Worm (Caenorhabditis elegans) whole organism, L4 larva: ENCODE data around the gene Y49F6B.2.
A peak's percentile ranks its signal among the peaks of the same experiment; 100 is the strongest.

Experiments
- Y5F2A.4 ChIP-seq: fragments of 200-800 bp; sonication (Bioruptor generic); optimal IDR thresholded peaks from 2 replicates; lab custom pipeline; 2018; ENCODE audit warnings: mild to moderate bottlenecking, missing genetic modification characterization, missing compliant biosample characterization
- ces-1 ChIP-seq: fragments of 150-350 bp; sonication (generic microtip); optimal IDR thresholded peaks from 4 replicates; lab custom pipeline; 2014; ENCODE audit warnings: missing biosample characterization, missing genetic modification reagents, missing genetic modification characterization
- dve-1 ChIP-seq: sonication (generic microtip); optimal IDR thresholded peaks from 2 replicates; lab custom pipeline; 2017; ENCODE audit warnings: antibody characterized with exemption, mild to moderate bottlenecking, missing genetic modification characterization, missing compliant biosample characterization; ENCODE audit not compliant: insufficient read depth
- egl-27 ChIP-seq: sonication (generic microtip); optimal IDR thresholded peaks from 3 replicates; lab custom pipeline; 2017; ENCODE audit warnings: missing biosample characterization, missing genetic modification reagents, missing genetic modification characterization
- fos-1 ChIP-seq: fragments of 150-350 bp; optimal IDR thresholded peaks from 2 replicates; lab custom pipeline; 2014; ENCODE audit warnings: missing biosample characterization, missing genetic modification characterization
- lsy-2 ChIP-seq, 2 experiments: fragments of 150-350 bp in 1 of 2; sonication (generic microtip) in 1 of 2; optimal IDR thresholded peaks; 2 replicates each; lab custom pipeline; 2014 to 2017; ENCODE audit warnings: missing biosample characterization in 2 of 2, missing genetic modification characterization in 2 of 2
- mep-1 ChIP-seq: fragments of 150-350 bp; sonication (generic microtip); optimal IDR thresholded peaks from 3 replicates; lab custom pipeline; 2014; ENCODE audit warnings: missing biosample characterization, missing genetic modification characterization
- nhr-11 ChIP-seq: fragments of 150-350 bp; optimal IDR thresholded peaks from 2 replicates; lab custom pipeline; 2014; ENCODE audit warnings: missing biosample characterization, missing genetic modification characterization
- nhr-237 ChIP-seq: sonication (generic microtip); optimal IDR thresholded peaks from 2 replicates; lab custom pipeline; 2017; ENCODE audit warnings: missing biosample characterization, missing genetic modification characterization
- nhr-77 ChIP-seq: fragments of 150-350 bp; optimal IDR thresholded peaks from 2 replicates; lab custom pipeline; 2014; ENCODE audit warnings: missing biosample characterization, missing genetic modification characterization
- php-3 ChIP-seq: fragments of 200-800 bp; sonication (Bioruptor generic); IDR thresholded peaks from 2 replicates; pipeline ENCODE4 v1.3.6; 2022; ENCODE audit warnings: missing genetic modification reagents, missing genetic modification characterization, missing compliant biosample characterization
- pqm-1 ChIP-seq: sonication (generic microtip); optimal IDR thresholded peaks from 2 replicates; lab custom pipeline; 2017; ENCODE audit warnings: missing biosample characterization, missing genetic modification characterization
- unc-62 ChIP-seq, 3 experiments: fragments of 150-350 bp in 1 of 3; sonication (generic microtip); optimal IDR thresholded peaks in 2 of 3; peaks in 1 of 3; 1 replicate in 1 of 3; 2 replicates in 2 of 3; lab custom pipeline; 2014 to 2017; ENCODE audit warnings: missing biosample characterization in 3 of 3, missing genetic modification characterization in 3 of 3, missing genetic modification reagents in 3 of 3, missing genotype in 1 of 3
- ztf-11 ChIP-seq: fragments of 150-350 bp; optimal IDR thresholded peaks from 2 replicates; lab custom pipeline; 2014; ENCODE audit warnings: missing biosample characterization, missing genetic modification characterization

- TF ChIP-seq mep-1 (peak; percentile 65), fos-1 (tag; lab: Kevin White, UChicago) (no peak), unc-62 (GFP tag; optimal IDR thresholded peaks at IDR 0.05 in 1 of 2; lab: Kevin White, UChicago) (peak in 1 of 2 experiments; percentile 97), unc-62 (tag; optimal IDR thresholded peaks at IDR 0.05; lab: Kevin White, UChicago) (no peak), ztf-11 (tag; lab: Kevin White, UChicago) (no peak), Y5F2A.4 (GFP tag; lab: Kevin White, UChicago) (no peak), dve-1 (tag; lab: Kevin White, UChicago) (peak; percentile 66), php-3 (0 out of 2 replicates have a peak, but pooled peaks have one; percentile 30), egl-27 (tag; lab: Kevin White, UChicago) (no peak), lsy-2 (tag; optimal IDR thresholded peaks at IDR 0.05; lab: Kevin White, UChicago) (peak in 1 of 2 experiments; percentile 85), nhr-237 (tag; lab: Kevin White, UChicago) (no peak), pqm-1 (no peak), ces-1 (peak; percentile 95), nhr-11 (no peak), nhr-77 (tag; lab: Kevin White, UChicago) (peak; percentile 4)
Measured at ce11 chrII:3502520-3503323, at the start of gene Y49F6B.2, which contains the start of gene col-71.
